Worm (Caenorhabditis elegans): Measurements from ENCODE around the gene T22F3.8.
A peak's percentile ranks its signal among the peaks of the same experiment; 100 is the strongest.

The T22F3.8 gene

DNA sequence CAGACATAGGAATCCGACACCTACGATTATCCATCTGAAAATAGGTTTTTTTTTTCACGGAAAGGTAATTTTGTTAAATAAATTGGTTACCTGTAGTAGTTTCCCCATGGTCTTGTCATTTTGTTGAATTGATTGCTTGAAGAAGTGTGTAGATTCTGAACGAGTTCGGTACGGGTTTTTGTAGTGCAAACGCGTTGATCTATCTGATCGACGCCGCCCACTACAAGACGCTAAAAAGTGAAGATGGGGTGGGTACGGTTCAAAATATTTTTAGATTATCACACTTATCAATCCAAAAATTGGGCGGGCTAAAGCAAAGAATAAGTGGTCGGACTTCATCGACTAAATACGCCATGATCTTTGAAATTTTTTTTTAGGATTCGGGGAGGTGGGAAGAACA, 9.2 kb upstream of the T22F3.8 start, which contains the start of gene T22F3.11:
T22F3.11 (minus strand) TSS at position 157 of the 400 bp plus-strand sequence.
- TF ChIP-seq aly-2 (tag; optimal IDR thresholded peaks at IDR 0.05) (no peak), lin-39 (tag; optimal IDR thresholded peaks at IDR 0.05) (no peak), unc-62 (GFP tag; optimal IDR thresholded peaks at IDR 0.05) (no peak), ceh-16 (tag; optimal IDR thresholded peaks at IDR 0.05) (no peak), elt-2 (tag; optimal IDR thresholded peaks at IDR 0.05) (no peak), nhr-23 (tag; optimal IDR thresholded peaks at IDR 0.05) (no peak), elt-1 (tag; optimal IDR thresholded peaks at IDR 0.05) (no peak), mdl-1 (tag; optimal IDR thresholded peaks at IDR 0.05) (no peak), ZK546.5 (tag; optimal IDR thresholded peaks at IDR 0.05) (no peak), nhr-67 (tag; optimal IDR thresholded peaks at IDR 0.05) (no peak), nhr-25 (tag; optimal IDR thresholded peaks at IDR 0.05) (no peak)

DNA sequence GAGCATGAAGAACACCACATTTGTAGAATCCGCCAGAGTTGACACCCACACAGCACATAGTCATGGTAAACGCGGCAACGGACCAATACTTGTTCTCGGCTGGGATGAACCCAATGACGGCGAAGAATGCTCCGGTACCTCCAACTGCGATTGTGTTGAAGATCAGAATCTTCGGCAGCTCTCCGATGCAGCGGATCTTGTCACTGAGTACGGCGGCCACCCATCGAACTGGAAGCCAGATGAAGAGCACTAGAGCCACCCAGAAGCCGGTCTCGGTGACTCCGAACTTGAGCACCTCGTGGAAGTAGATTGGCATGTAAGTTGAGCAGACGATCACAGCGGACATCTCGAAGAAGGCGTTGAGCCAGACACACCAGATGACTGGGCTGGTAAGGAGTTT, 7.8 kb upstream of the T22F3.8 start:
- no peak for TF ChIP-seq elt-1 (tag; optimal IDR thresholded peaks at IDR 0.05)
- TF ChIP-seq ceh-16 (tag; optimal IDR thresholded peaks at IDR 0.05), result no peak
- TF ChIP-seq ceh-9 (tag; optimal IDR thresholded peaks at IDR 0.05), result no peak
- TF ChIP-seq mml-1 (tag; optimal IDR thresholded peaks at IDR 0.05), result no peak
- TF ChIP-seq ztf-4 (tag; optimal IDR thresholded peaks at IDR 0.05), result no peak
- no peak for TF ChIP-seq nfya-1 (tag; optimal IDR thresholded peaks at IDR 0.05; ENCODE audit: insufficient read depth)
- TF ChIP-seq elt-2 (tag; optimal IDR thresholded peaks at IDR 0.05), result no peak
- TF ChIP-seq ceh-82 (tag; optimal IDR thresholded peaks at IDR 0.05), result no peak
- TF ChIP-seq sea-2 (GFP tag; optimal IDR thresholded peaks at IDR 0.05), result no peak
- TF ChIP-seq pha-4 (tag; optimal IDR thresholded peaks at IDR 0.05), result no peak
- no peak for TF ChIP-seq snpc-4 (tag; optimal IDR thresholded peaks at IDR 0.05)
- no peak for TF ChIP-seq tbx-2 (tag; optimal IDR thresholded peaks at IDR 0.05)
- TF ChIP-seq zag-1 (tag; optimal IDR thresholded peaks at IDR 0.05), result no peak
- TF ChIP-seq ceh-28 (tag; optimal IDR thresholded peaks at IDR 0.05), result no peak
- no peak for TF ChIP-seq aly-2 (tag; optimal IDR thresholded peaks at IDR 0.05)
- TF ChIP-seq lin-15B (tag; optimal IDR thresholded peaks at IDR 0.05), result no peak

DNA sequence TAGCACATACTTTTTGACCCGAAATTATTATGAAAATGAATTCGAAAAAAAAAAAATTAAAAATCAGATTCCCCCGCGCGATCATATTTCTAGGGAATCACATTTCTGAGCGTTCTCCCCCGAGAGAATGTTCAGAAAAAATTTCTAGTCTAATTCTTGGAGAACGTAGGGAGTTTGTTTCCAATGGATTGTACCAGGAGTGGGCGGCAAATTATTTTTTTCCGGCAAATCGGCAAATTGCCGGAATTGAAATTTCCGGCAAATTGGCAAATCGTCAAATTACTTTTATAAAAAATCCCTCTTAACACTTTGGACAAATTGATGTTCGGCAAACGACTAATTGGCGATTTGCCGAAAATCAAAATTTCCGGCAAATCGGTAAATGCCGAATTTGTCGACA, 6.4 kb upstream of the T22F3.8 start, which contains the start of gene T22F3.10:
T22F3.10 (minus strand) TSS at position 101 of the 400 bp plus-strand sequence.
- TF ChIP-seq zag-1 (tag; optimal IDR thresholded peaks at IDR 0.05) (no peak), fkh-2 (tag; optimal IDR thresholded peaks at IDR 0.05) (no peak)

DNA sequence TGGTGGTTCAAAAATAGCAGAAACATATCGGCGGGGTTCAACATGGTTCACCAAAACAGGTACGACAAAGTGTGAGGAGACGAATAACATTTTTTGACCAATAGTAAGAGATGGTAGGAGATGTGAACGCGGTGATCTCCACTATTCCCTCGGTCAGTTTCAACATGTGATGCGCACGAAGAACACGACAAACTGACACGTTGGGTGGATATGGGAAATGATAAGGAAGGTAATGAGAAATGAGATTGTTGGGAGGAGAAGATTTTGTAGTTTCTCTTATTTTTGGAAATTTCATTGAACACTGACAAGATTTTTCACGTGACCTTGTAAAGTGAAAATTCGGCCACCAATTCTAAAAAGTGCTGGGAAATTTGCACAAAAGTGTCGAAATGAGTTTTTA, 5.5 kb upstream of the T22F3.8 start:
- no peak for TF ChIP-seq ZK546.5 (tag; optimal IDR thresholded peaks at IDR 0.05)
- no peak for TF ChIP-seq ama-1 (optimal IDR thresholded peaks at IDR 0.05)
- no peak for TF ChIP-seq nfya-1 (tag; optimal IDR thresholded peaks at IDR 0.05; ENCODE audit: insufficient read depth)
- TF ChIP-seq egl-5 (tag; optimal IDR thresholded peaks at IDR 0.05), result no peak
- TF ChIP-seq nhr-23 (tag; optimal IDR thresholded peaks at IDR 0.05), result peak; percentile 26
- peak; percentile 47 for TF ChIP-seq nhr-43 (tag; optimal IDR thresholded peaks at IDR 0.05; ENCODE audit: poor library complexity, severe bottlenecking)
- no peak for TF ChIP-seq skn-1 (tag; optimal IDR thresholded peaks at IDR 0.05)
- no peak for TF ChIP-seq ztf-4 (tag; optimal IDR thresholded peaks at IDR 0.05)
- no peak for TF ChIP-seq pqm-1 (tag; optimal IDR thresholded peaks at IDR 0.05)
- TF ChIP-seq jun-1 (tag; optimal IDR thresholded peaks at IDR 0.05), result no peak
- no peak for TF ChIP-seq unc-62 (GFP tag; optimal IDR thresholded peaks at IDR 0.05)

DNA sequence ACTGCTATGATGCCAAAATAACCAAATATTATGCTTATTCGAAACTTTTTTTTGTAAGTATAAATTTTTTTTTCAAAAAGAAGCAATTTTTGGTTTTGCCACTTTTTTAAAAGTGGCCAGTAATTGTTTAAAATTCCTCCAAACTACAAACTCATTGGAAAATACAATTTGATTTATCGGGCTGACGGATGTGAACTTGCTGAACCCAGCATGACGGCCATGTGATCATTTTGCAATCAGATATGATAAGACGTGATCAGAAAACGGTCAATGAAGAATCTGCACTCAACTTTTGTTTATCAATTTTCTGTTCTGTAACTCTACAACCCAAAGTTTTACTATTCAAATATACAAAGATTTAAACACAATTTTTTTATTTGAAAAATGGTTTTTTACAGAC, 1.2 kb upstream of the T22F3.8 start:
- TF ChIP-seq nhr-77 (tag; optimal IDR thresholded peaks at IDR 0.05), result no peak
- TF ChIP-seq jun-1 (tag; optimal IDR thresholded peaks at IDR 0.05), result no peak
- no peak for TF ChIP-seq snpc-4 (tag; optimal IDR thresholded peaks at IDR 0.05)
- TF ChIP-seq ama-1 (optimal IDR thresholded peaks at IDR 0.05), result no peak
- TF ChIP-seq unc-39 (tag; optimal IDR thresholded peaks at IDR 0.05), result no peak
- no peak for TF ChIP-seq nhr-28 (tag; optimal IDR thresholded peaks at IDR 0.05)
- no peak for TF ChIP-seq elt-3 (tag; optimal IDR thresholded peaks at IDR 0.05)
- no peak for TF ChIP-seq mdl-1 (tag; optimal IDR thresholded peaks at IDR 0.05)
- no peak for TF ChIP-seq tbx-2 (tag; optimal IDR thresholded peaks at IDR 0.05)
- TF ChIP-seq nhr-67 (tag; optimal IDR thresholded peaks at IDR 0.05), result no peak
- TF ChIP-seq pqm-1 (tag; optimal IDR thresholded peaks at IDR 0.05), result no peak
- TF ChIP-seq nhr-23 (tag; optimal IDR thresholded peaks at IDR 0.05), result no peak
- TF ChIP-seq elt-2 (tag; optimal IDR thresholded peaks at IDR 0.05), result no peak
- TF ChIP-seq aly-2 (tag; optimal IDR thresholded peaks at IDR 0.05), result no peak

Data from whole organism, L3 larva.